Fruit fly (Drosophila melanogaster) whole organism, pupa: ENCODE measurements around the gene BORCS5.

Experiments used
- CG10348 ChIP-seq: fragments of 200-800 bp; sonication (Bioruptor generic); IDR thresholded peaks from 2 replicates; pipeline ENCODE4 v1.3.6; 2022; ENCODE audit warnings: missing biosample characterization, missing genetic modification characterization
- CG12605 ChIP-seq: fragments of 200-800 bp; sonication (Bioruptor generic); IDR thresholded peaks from 2 replicates; pipeline ENCODE4 v1.3.6; 2022; ENCODE audit warnings: missing biosample characterization, missing genetic modification characterization
- CG13204 ChIP-seq: fragments of 200-800 bp; sonication (Bioruptor generic); optimal IDR thresholded peaks from 2 replicates; lab custom pipeline; 2018; ENCODE audit warnings: missing biosample characterization, mild to moderate bottlenecking, missing genetic modification characterization, moderate library complexity
- CG14655 ChIP-seq: fragments of 200-800 bp; sonication (Bioruptor generic); optimal IDR thresholded peaks from 3 replicates; lab custom pipeline; 2017; ENCODE audit warnings: mild to moderate bottlenecking, missing biosample characterization, missing genetic modification reagents, missing genetic modification characterization
- CG15710 ChIP-seq: fragments of 200-800 bp; sonication (Bioruptor generic); optimal IDR thresholded peaks from 2 replicates; lab custom pipeline; 2018; ENCODE audit warnings: missing biosample characterization, mild to moderate bottlenecking, missing genetic modification characterization, moderate library complexity
- CG17806 ChIP-seq: fragments of 200-800 bp; sonication (Bioruptor generic); optimal IDR thresholded peaks from 2 replicates; lab custom pipeline; 2018; ENCODE audit warnings: missing biosample characterization, mild to moderate bottlenecking, missing genetic modification characterization, moderate library complexity
- CG32121 ChIP-seq: fragments of 200-800 bp; sonication (Bioruptor generic); IDR thresholded peaks from 2 replicates; pipeline ENCODE4 v1.3.6; 2022; ENCODE audit warnings: missing biosample characterization, missing genetic modification characterization
- CG34367 ChIP-seq: fragments of 200-800 bp; sonication (Bioruptor generic); optimal IDR thresholded peaks from 2 replicates; lab custom pipeline; 2018; ENCODE audit warnings: missing biosample characterization, mild to moderate bottlenecking, missing genetic modification characterization
- CG4496 ChIP-seq: fragments of 200-800 bp; sonication (Bioruptor generic); IDR thresholded peaks from 3 replicates; pipeline ENCODE4 v1.3.6; 2022; ENCODE audit warnings: missing biosample characterization, missing genetic modification characterization
- CG8159 ChIP-seq: fragments of 200-800 bp; sonication (Bioruptor generic); optimal IDR thresholded peaks from 3 replicates; lab custom pipeline; 2018; ENCODE audit warnings: missing biosample characterization, mild to moderate bottlenecking, missing genetic modification characterization, moderate library complexity
- CG8301 ChIP-seq: fragments of 200-800 bp; sonication (Bioruptor generic); optimal IDR thresholded peaks from 2 replicates; lab custom pipeline; 2018; ENCODE audit warnings: missing biosample characterization, mild to moderate bottlenecking, missing genetic modification characterization
- CG9948 ChIP-seq: fragments of 200-800 bp; sonication (Bioruptor generic); optimal IDR thresholded peaks from 2 replicates; lab custom pipeline; 2018; ENCODE audit warnings: missing biosample characterization, mild to moderate bottlenecking, missing genetic modification characterization, moderate library complexity
- D1 ChIP-seq: fragments of 200-800 bp; sonication (Bioruptor generic); optimal IDR thresholded peaks from 2 replicates; lab custom pipeline; 2018; ENCODE audit warnings: missing biosample characterization, mild to moderate bottlenecking, missing genetic modification characterization, moderate library complexity
- EcR ChIP-seq: fragments of 200-800 bp; sonication (Bioruptor generic); optimal IDR thresholded peaks from 3 replicates; lab custom pipeline; 2019; ENCODE audit warnings: missing biosample characterization, missing genetic modification characterization, mild to moderate bottlenecking, moderate library complexity, missing genetic modification reagents
- Ets98B ChIP-seq: fragments of 200-800 bp; sonication (Bioruptor generic); IDR thresholded peaks from 2 replicates; pipeline ENCODE4 v1.3.6; 2022; ENCODE audit warnings: missing biosample characterization, missing genetic modification characterization
- Pif1A ChIP-seq: fragments of 200-800 bp; sonication (Bioruptor generic); optimal IDR thresholded peaks from 3 replicates; lab custom pipeline; 2016; ENCODE audit warnings: missing biosample characterization, missing genetic modification characterization
- Pif1B ChIP-seq: fragments of 200-800 bp; sonication (Bioruptor generic); optimal IDR thresholded peaks from 3 replicates; lab custom pipeline; 2016; ENCODE audit warnings: missing biosample characterization, missing genetic modification characterization
- Snoo ChIP-seq: fragments of 200-800 bp; sonication (Bioruptor generic); optimal IDR thresholded peaks from 3 replicates; lab custom pipeline; 2017; ENCODE audit warnings: missing biosample characterization, mild to moderate bottlenecking, missing genetic modification characterization, inconsistent platforms
- fd96Ca ChIP-seq: fragments of 200-800 bp; sonication (Bioruptor generic); IDR thresholded peaks from 3 replicates; pipeline ENCODE4 v1.3.6; 2022; ENCODE audit warnings: missing biosample characterization, missing genetic modification characterization
- gl ChIP-seq: fragments of 200-800 bp; sonication (Bioruptor generic); optimal IDR thresholded peaks from 2 replicates; lab custom pipeline; 2018; ENCODE audit warnings: missing biosample characterization, mild to moderate bottlenecking, missing genetic modification characterization
- rn ChIP-seq: fragments of 200-800 bp; sonication (Bioruptor generic); IDR thresholded peaks from 2 replicates; pipeline ENCODE4 v1.3.6; 2022; ENCODE audit warnings: missing biosample characterization, missing genetic modification characterization

BORCS5 gene

dm6 chrX:11872517-11872916, at the start of gene BORCS5:
TSS of gene BORCS5 (minus strand) at chrX:11872779.
- TF ChIP-seq CG15710 (tag; lab: Kevin White, UChicago) (no peak), CG8159 (no peak), fd96Ca (GFP tag; lab: Robert Waterston, UW) (no peak), CG4496 (GFP tag; lab: Robert Waterston, UW) (no peak), CG14655 (GFP tag; lab: Kevin White, UChicago) (no peak), CG32121 (GFP tag; lab: Robert Waterston, UW) (no peak), Pif1B (GFP tag; lab: Kevin White, UChicago) (no peak), rn (GFP tag; lab: Robert Waterston, UW) (no peak), CG17806 (tag; lab: Kevin White, UChicago) (no peak), CG34367 (tag; lab: Kevin White, UChicago) (no peak), Pif1A (GFP tag; lab: Kevin White, UChicago) (no peak), gl (tag; lab: Kevin White, UChicago) (no peak), CG9948 (tag; lab: Kevin White, UChicago) (no peak), CG12605 (GFP tag; lab: Robert Waterston, UW) (no peak), Snoo (tag; lab: Kevin White, UChicago) (no peak), D1 (tag; lab: Kevin White, UChicago) (no peak)
- TF ChIP-seq, all 21 proteins: peak for 0

DNA sequence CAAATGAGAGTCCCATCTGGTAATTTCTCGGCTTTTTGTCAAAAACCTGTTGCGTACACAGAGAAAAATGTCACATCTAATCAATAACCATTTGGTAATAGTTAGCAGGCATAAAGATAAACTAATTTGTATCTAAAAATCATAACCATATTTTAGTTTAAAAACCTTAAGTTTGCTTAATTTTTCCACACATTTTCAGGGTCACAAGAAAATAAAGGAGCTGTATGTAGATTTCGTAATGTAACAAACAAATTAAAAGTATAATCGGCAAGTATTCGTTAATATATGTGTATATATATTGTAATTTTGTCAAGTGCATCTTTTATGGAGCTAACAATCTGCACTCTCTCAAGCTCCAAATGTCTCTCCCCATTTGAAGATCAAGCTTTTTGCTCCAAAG, 48.4 kb upstream of the BORCS5 start:
- TF ChIP-seq Ets98B (GFP tag; lab: Robert Waterston, UW) (peak; percentile 87), Pif1A (GFP tag; lab: Kevin White, UChicago) (peak; percentile 78), CG34367 (tag; lab: Kevin White, UChicago) (peak; percentile 58), D1 (tag; lab: Kevin White, UChicago) (peak; percentile 67), CG8159 (peak; percentile 63), rn (GFP tag; lab: Robert Waterston, UW) (peak; percentile 72), CG4496 (GFP tag; lab: Robert Waterston, UW) (peak; percentile 93), CG15710 (tag; lab: Kevin White, UChicago) (peak; percentile 54), CG32121 (GFP tag; lab: Robert Waterston, UW) (peak; percentile 84), CG10348 (GFP tag; lab: Robert Waterston, UW) (peak; percentile 46; the same call in 1 of the 2 replicates), CG12605 (GFP tag; lab: Robert Waterston, UW) (peak; percentile 83), CG14655 (GFP tag; lab: Kevin White, UChicago) (peak; percentile 94), CG13204 (GFP tag; lab: Kevin White, UChicago) (no peak), gl (tag; lab: Kevin White, UChicago) (no peak), EcR (GFP tag; lab: Kevin White, UChicago) (no peak), Pif1B (GFP tag; lab: Kevin White, UChicago) (peak; percentile 74), CG9948 (tag; lab: Kevin White, UChicago) (peak; percentile 78), fd96Ca (GFP tag; lab: Robert Waterston, UW) (no peak), Snoo (tag; lab: Kevin White, UChicago) (peak; percentile 81), CG8301 (tag; lab: Kevin White, UChicago) (peak; percentile 92), CG17806 (tag; lab: Kevin White, UChicago) (peak; percentile 66)

DNA sequence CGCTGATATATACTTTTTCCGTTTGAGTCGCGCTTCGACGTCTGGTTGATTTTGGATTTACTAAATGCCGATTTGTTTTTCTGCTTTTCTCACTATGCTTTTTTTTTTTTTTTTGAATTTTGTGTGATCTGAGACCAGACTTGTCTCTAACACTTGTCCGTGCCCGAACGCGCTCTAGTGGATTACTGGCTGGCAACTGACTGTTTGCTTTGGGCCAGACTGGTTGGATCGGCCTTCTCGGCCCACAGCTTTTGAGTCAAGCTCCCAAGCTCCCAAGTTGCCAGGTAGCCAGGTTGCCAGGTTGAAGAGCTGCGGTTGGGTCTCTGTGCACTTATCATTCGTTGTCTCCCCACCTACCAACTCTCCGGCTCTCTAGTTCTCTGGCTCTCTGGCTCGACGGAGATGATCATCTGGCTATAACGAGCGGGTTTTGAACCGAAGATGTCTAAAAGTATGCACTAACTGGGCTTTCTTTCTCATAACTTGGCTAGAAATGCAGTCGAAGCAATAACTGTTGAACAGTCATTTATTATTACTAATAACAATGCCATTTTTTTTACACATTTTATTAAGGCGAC, 44.6 kb upstream of the BORCS5 start, which contains the start of gene pot:
Gene pot, minus strand, starts transcription at position 205 of the 578 bp plus-strand sequence.
- TF ChIP-seq CG12605 (GFP tag; lab: Robert Waterston, UW) (0 out of 2 replicates have a peak, but pooled peaks have one; percentile 16), rn (GFP tag; lab: Robert Waterston, UW) (no peak), Ets98B (GFP tag; lab: Robert Waterston, UW) (peak; percentile 43; the same call in 1 of the 2 replicates), fd96Ca (GFP tag; lab: Robert Waterston, UW) (0 out of 3 replicates have a peak, but pooled peaks have one; percentile 21)
- TF ChIP-seq, all 21 proteins: peak for 3

- peak; percentile 80 for TF ChIP-seq CG12605 (GFP tag; lab: Robert Waterston, UW)
- peak; percentile 79 for TF ChIP-seq D1 (tag; lab: Kevin White, UChicago)
- TF ChIP-seq Ets98B (GFP tag; lab: Robert Waterston, UW), result peak; percentile 78
- peak; percentile 65 for TF ChIP-seq gl (tag; lab: Kevin White, UChicago)
- TF ChIP-seq CG9948 (tag; lab: Kevin White, UChicago), result peak; percentile 87
- peak; percentile 87 for TF ChIP-seq CG17806 (tag; lab: Kevin White, UChicago)
- TF ChIP-seq Snoo (tag; lab: Kevin White, UChicago), result peak; percentile 86
- TF ChIP-seq CG34367 (tag; lab: Kevin White, UChicago), result peak; percentile 87
- TF ChIP-seq CG14655 (GFP tag; lab: Kevin White, UChicago), result peak; percentile 90
- TF ChIP-seq CG10348 (GFP tag; lab: Robert Waterston, UW), result peak; percentile 45; the same call in 1 of the 2 replicates
- peak; percentile 67 for TF ChIP-seq rn (GFP tag; lab: Robert Waterston, UW)
- peak; percentile 90 for TF ChIP-seq CG8301 (tag; lab: Kevin White, UChicago)
- peak; percentile 42 for TF ChIP-seq EcR (GFP tag; lab: Kevin White, UChicago)
- peak; percentile 81 for TF ChIP-seq Pif1B (GFP tag; lab: Kevin White, UChicago)
- peak; percentile 90 for TF ChIP-seq CG32121 (GFP tag; lab: Robert Waterston, UW)
- TF ChIP-seq CG15710 (tag; lab: Kevin White, UChicago), result peak; percentile 92
- TF ChIP-seq Pif1A (GFP tag; lab: Kevin White, UChicago), result peak; percentile 66
- TF ChIP-seq CG8159, result peak; percentile 93
- TF ChIP-seq fd96Ca (GFP tag; lab: Robert Waterston, UW), result peak; percentile 58; the same call in 2 of the 3 replicates
- peak; percentile 80 for TF ChIP-seq CG13204 (GFP tag; lab: Kevin White, UChicago)
- peak; percentile 84 for TF ChIP-seq CG4496 (GFP tag; lab: Robert Waterston, UW)
Observed at dm6 chrX:11915154-11915593, 42.6 kb upstream of the BORCS5 start.
